Fruit fly (Drosophila melanogaster) whole organism, embryonic: ENCODE data around the gene WRNexo.

Experiments used
- ATbp ChIP-seq: fragments of 200-800 bp; sonication (Bioruptor generic); optimal IDR thresholded peaks from 2 replicates; lab custom pipeline; 2017; ENCODE audit warnings: missing biosample characterization, mild to moderate bottlenecking, missing genetic modification characterization, missing genetic modification reagents
- Aef1 ChIP-seq: fragments of 200-800 bp; sonication (Bioruptor generic); IDR thresholded peaks from 3 replicates; pipeline ENCODE4 v1.3.6; 2022; ENCODE audit warnings: missing biosample characterization, missing genetic modification characterization
- Blimp-1 ChIP-seq: fragments of 200-800 bp; sonication (Bioruptor generic); optimal IDR thresholded peaks from 3 replicates; lab custom pipeline; 2018; ENCODE audit warnings: missing biosample characterization, missing genetic modification characterization, mild to moderate bottlenecking, moderate library complexity, missing genetic modification reagents
- BtbVII ChIP-seq: fragments of 200-800 bp; sonication (Bioruptor generic); optimal IDR thresholded peaks from 3 replicates; lab custom pipeline; 2017; ENCODE audit warnings: missing biosample characterization, mild to moderate bottlenecking, missing genetic modification characterization
- CG1602 ChIP-seq: fragments of 200-800 bp; sonication (Bioruptor generic); optimal IDR thresholded peaks from 3 replicates; lab custom pipeline; 2016; ENCODE audit warnings: missing biosample characterization, missing genetic modification characterization
- CG16779 ChIP-seq: fragments of 200-800 bp; sonication (Bioruptor generic); IDR thresholded peaks from 2 replicates; pipeline ENCODE4 v1.3.6; 2022; ENCODE audit warnings: missing biosample characterization, missing genetic modification characterization
- CG17186 ChIP-seq: fragments of 200-800 bp; sonication (Bioruptor generic); optimal IDR thresholded peaks from 3 replicates; lab custom pipeline; 2017; ENCODE audit warnings: missing biosample characterization, missing genetic modification reagents, missing genetic modification characterization
- CG3163 ChIP-seq: fragments of 200-800 bp; sonication (Bioruptor generic); optimal IDR thresholded peaks from 3 replicates; lab custom pipeline; 2016; ENCODE audit warnings: missing biosample characterization, missing genetic modification characterization
- CG3281 ChIP-seq: fragments of 200-800 bp; sonication (Bioruptor generic); optimal IDR thresholded peaks from 3 replicates; lab custom pipeline; 2017; ENCODE audit warnings: missing biosample characterization, mild to moderate bottlenecking, missing genetic modification characterization
- CG33213 ChIP-seq: fragments of 200-800 bp; sonication (Bioruptor generic); optimal IDR thresholded peaks from 3 replicates; lab custom pipeline; 2016; ENCODE audit warnings: missing biosample characterization, missing genetic modification characterization
- CG3995 ChIP-seq: fragments of 200-800 bp; sonication (Bioruptor generic); optimal IDR thresholded peaks from 3 replicates; lab custom pipeline; 2016; ENCODE audit warnings: missing biosample characterization, missing genetic modification characterization
- CG5245 ChIP-seq: fragments of 200-800 bp; sonication (Bioruptor generic); optimal IDR thresholded peaks from 3 replicates; lab custom pipeline; 2016; ENCODE audit warnings: missing biosample characterization, missing genetic modification characterization
- CG6765 ChIP-seq: fragments of 200-800 bp; sonication (Bioruptor generic); optimal IDR thresholded peaks from 3 replicates; lab custom pipeline; 2017; ENCODE audit warnings: missing biosample characterization, mild to moderate bottlenecking, missing genetic modification characterization
- CG8281 ChIP-seq: fragments of 200-800 bp; sonication (Bioruptor generic); optimal IDR thresholded peaks from 2 replicates; lab custom pipeline; 2018; ENCODE audit warnings: missing biosample characterization, mild to moderate bottlenecking, missing genetic modification characterization, moderate library complexity
- CG8388 ChIP-seq: fragments of 200-800 bp; sonication (Bioruptor generic); optimal IDR thresholded peaks from 2 replicates; lab custom pipeline; 2019; ENCODE audit warnings: missing biosample characterization, mild to moderate bottlenecking, missing genetic modification characterization, moderate library complexity
- CG8944 ChIP-seq: fragments of 200-800 bp; sonication (Bioruptor generic); optimal IDR thresholded peaks from 3 replicates; lab custom pipeline; 2016; ENCODE audit warnings: missing biosample characterization, missing genetic modification characterization
- CoRest ChIP-seq: fragments of 200-800 bp; sonication (Bioruptor generic); optimal IDR thresholded peaks from 3 replicates; lab custom pipeline; 2018; ENCODE audit warnings: missing biosample characterization, mild to moderate bottlenecking, missing genetic modification characterization, moderate library complexity
- D19A ChIP-seq: fragments of 200-800 bp; optimal IDR thresholded peaks from 3 replicates; lab custom pipeline; 2019; ENCODE audit warnings: missing biosample characterization, mild to moderate bottlenecking, missing genetic modification characterization, moderate library complexity
- Dfd ChIP-seq, 2 experiments: fragments of >200 bp; optimal IDR thresholded peaks; 2 replicates each; lab custom pipeline; 2017; ENCODE audit warnings: missing biosample characterization in 2 of 2, missing genetic modification characterization in 2 of 2
- Eip74EF ChIP-seq, 2 experiments: fragments of 200-800 bp in 1 of 2; fragments of >200 bp in 1 of 2; sonication (Bioruptor generic) in 1 of 2; optimal IDR thresholded peaks; 2 replicates each; lab custom pipeline; 2017 to 2019; ENCODE audit warnings: missing biosample characterization in 2 of 2, missing genetic modification characterization in 2 of 2, mild to moderate bottlenecking in 1 of 2, moderate library complexity in 1 of 2
- Lhr ChIP-seq: fragments of 200-800 bp; sonication (Bioruptor generic); optimal IDR thresholded peaks from 3 replicates; lab custom pipeline; 2017; ENCODE audit warnings: mild to moderate bottlenecking, missing biosample characterization, missing genetic modification reagents, missing genetic modification characterization
- Lim3 ChIP-seq: fragments of 200-800 bp; sonication (Bioruptor generic); IDR thresholded peaks from 2 replicates; pipeline ENCODE4 v1.3.6; 2022; ENCODE audit warnings: missing biosample characterization, missing genetic modification characterization
- Mad ChIP-seq: fragments of 200-800 bp; sonication (Bioruptor generic); optimal IDR thresholded peaks from 2 replicates; lab custom pipeline; 2016; ENCODE audit warnings: missing biosample characterization, missing genetic modification characterization
- NC2β ChIP-seq: fragments of 200-800 bp; sonication (Bioruptor generic); optimal IDR thresholded peaks from 2 replicates; lab custom pipeline; 2016; ENCODE audit warnings: missing biosample characterization, missing genetic modification characterization
- Optix ChIP-seq: fragments of 200-800 bp; sonication (Bioruptor generic); IDR thresholded peaks from 3 replicates; pipeline ENCODE4 v1.3.6; 2022; ENCODE audit warnings: missing biosample characterization, missing genetic modification characterization
- PHDP ChIP-seq: fragments of 200-800 bp; sonication (Bioruptor generic); optimal IDR thresholded peaks from 3 replicates; lab custom pipeline; 2018; ENCODE audit warnings: missing biosample characterization, mild to moderate bottlenecking, missing genetic modification characterization, moderate library complexity
- Pdp1 ChIP-seq, 2 experiments: fragments of 200-800 bp; sonication (Bioruptor generic); optimal IDR thresholded peaks; 3 replicates each; lab custom pipeline; 2016; ENCODE audit warnings: missing biosample characterization in 2 of 2, missing genetic modification characterization in 2 of 2, mild to moderate bottlenecking in 1 of 2, moderate library complexity in 1 of 2
- YL-1 ChIP-seq: fragments of 200-800 bp; sonication (Bioruptor generic); optimal IDR thresholded peaks from 3 replicates; lab custom pipeline; 2017; ENCODE audit warnings: missing biosample characterization, mild to moderate bottlenecking, missing genetic modification characterization
- bcd ChIP-seq: fragments of 200-800 bp; sonication (Bioruptor generic); optimal IDR thresholded peaks from 2 replicates; lab custom pipeline; 2017; ENCODE audit warnings: missing biosample characterization, mild to moderate bottlenecking, missing genetic modification characterization
- cas ChIP-seq: fragments of 200-800 bp; sonication (Bioruptor generic); IDR thresholded peaks from 2 replicates; pipeline ENCODE4 v1.3.6; 2022; ENCODE audit warnings: missing biosample characterization, missing genetic modification characterization
- gsb-n ChIP-seq: fragments of 200-800 bp; sonication (Bioruptor generic); optimal IDR thresholded peaks from 3 replicates; lab custom pipeline; 2018; ENCODE audit warnings: missing biosample characterization, mild to moderate bottlenecking, missing genetic modification characterization
- insv ChIP-seq, 2 experiments: fragments of 200-800 bp; sonication (Bioruptor generic); optimal IDR thresholded peaks; 3 replicates each; lab custom pipeline; 2016 to 2018; ENCODE audit warnings: missing biosample characterization in 2 of 2, missing genetic modification characterization in 2 of 2
- lbe ChIP-seq: fragments of 200-800 bp; sonication (Bioruptor generic); optimal IDR thresholded peaks from 2 replicates; lab custom pipeline; 2016; ENCODE audit warnings: missing biosample characterization, mild to moderate bottlenecking, missing genetic modification characterization
- lmd ChIP-seq: fragments of 200-800 bp; sonication (Bioruptor generic); IDR thresholded peaks from 2 replicates; pipeline ENCODE4 v1.3.6; 2022; ENCODE audit warnings: missing biosample characterization, missing genetic modification characterization
- maf-S ChIP-seq: fragments of 200-800 bp; sonication (Bioruptor generic); optimal IDR thresholded peaks from 2 replicates; lab custom pipeline; 2016; ENCODE audit warnings: missing biosample characterization, missing genetic modification characterization
- mld ChIP-seq: fragments of 200-800 bp; sonication (Bioruptor generic); IDR thresholded peaks from 3 replicates; pipeline ENCODE4 v1.3.6; 2022; ENCODE audit warnings: missing biosample characterization, missing genetic modification characterization; ENCODE audit not compliant: partially characterized antibody
- nau ChIP-seq: fragments of 200-800 bp; sonication (Bioruptor generic); optimal IDR thresholded peaks from 3 replicates; lab custom pipeline; 2017; ENCODE audit warnings: missing biosample characterization, mild to moderate bottlenecking, missing genetic modification characterization, missing genetic modification reagents
- nom ChIP-seq: fragments of 200-800 bp; sonication (Bioruptor generic); optimal IDR thresholded peaks from 2 replicates; lab custom pipeline; 2017; ENCODE audit warnings: missing biosample characterization, missing genetic modification characterization, mild to moderate bottlenecking, moderate library complexity, missing genetic modification reagents
- oc ChIP-seq: fragments of 200-800 bp; sonication (Bioruptor generic); optimal IDR thresholded peaks from 2 replicates; lab custom pipeline; 2018; ENCODE audit warnings: missing biosample characterization, mild to moderate bottlenecking, missing genetic modification characterization, moderate library complexity
- peb ChIP-seq: fragments of 200-800 bp; sonication (Bioruptor generic); IDR thresholded peaks from 2 replicates; pipeline ENCODE4 v1.3.6; 2022; ENCODE audit warnings: missing biosample characterization, missing genetic modification characterization
- pfk ChIP-seq: fragments of 200-800 bp; sonication (Bioruptor generic); optimal IDR thresholded peaks from 2 replicates; lab custom pipeline; 2018; ENCODE audit warnings: missing biosample characterization, mild to moderate bottlenecking, missing genetic modification characterization, moderate library complexity
- phol ChIP-seq: fragments of 200-800 bp; sonication (Bioruptor generic); optimal IDR thresholded peaks from 3 replicates; lab custom pipeline; 2018; ENCODE audit warnings: missing biosample characterization, mild to moderate bottlenecking, missing genetic modification characterization, moderate library complexity
- seq ChIP-seq: fragments of 200-800 bp; sonication (Bioruptor generic); IDR thresholded peaks from 2 replicates; pipeline ENCODE4 v1.3.6; 2022; ENCODE audit warnings: missing biosample characterization, missing genetic modification characterization
- sima ChIP-seq: fragments of 200-800 bp; sonication (Bioruptor generic); optimal IDR thresholded peaks from 2 replicates; lab custom pipeline; 2016; ENCODE audit warnings: missing biosample characterization, missing genetic modification characterization
- tna ChIP-seq: fragments of 200-800 bp; sonication (Bioruptor generic); IDR thresholded peaks from 2 replicates; pipeline ENCODE4 v1.3.6; 2022; ENCODE audit warnings: missing biosample characterization, missing genetic modification characterization; ENCODE audit not compliant: partially characterized antibody
- wek ChIP-seq: fragments of 200-800 bp; sonication (Bioruptor generic); optimal IDR thresholded peaks from 3 replicates; lab custom pipeline; 2018; ENCODE audit warnings: missing biosample characterization, mild to moderate bottlenecking, missing genetic modification characterization, moderate library complexity
- zen ChIP-seq: fragments of 200-800 bp; sonication (Bioruptor generic); optimal IDR thresholded peaks from 3 replicates; lab custom pipeline; 2018; ENCODE audit warnings: missing biosample characterization, mild to moderate bottlenecking, missing genetic modification characterization, moderate library complexity

Gene WRNexo

DNA sequence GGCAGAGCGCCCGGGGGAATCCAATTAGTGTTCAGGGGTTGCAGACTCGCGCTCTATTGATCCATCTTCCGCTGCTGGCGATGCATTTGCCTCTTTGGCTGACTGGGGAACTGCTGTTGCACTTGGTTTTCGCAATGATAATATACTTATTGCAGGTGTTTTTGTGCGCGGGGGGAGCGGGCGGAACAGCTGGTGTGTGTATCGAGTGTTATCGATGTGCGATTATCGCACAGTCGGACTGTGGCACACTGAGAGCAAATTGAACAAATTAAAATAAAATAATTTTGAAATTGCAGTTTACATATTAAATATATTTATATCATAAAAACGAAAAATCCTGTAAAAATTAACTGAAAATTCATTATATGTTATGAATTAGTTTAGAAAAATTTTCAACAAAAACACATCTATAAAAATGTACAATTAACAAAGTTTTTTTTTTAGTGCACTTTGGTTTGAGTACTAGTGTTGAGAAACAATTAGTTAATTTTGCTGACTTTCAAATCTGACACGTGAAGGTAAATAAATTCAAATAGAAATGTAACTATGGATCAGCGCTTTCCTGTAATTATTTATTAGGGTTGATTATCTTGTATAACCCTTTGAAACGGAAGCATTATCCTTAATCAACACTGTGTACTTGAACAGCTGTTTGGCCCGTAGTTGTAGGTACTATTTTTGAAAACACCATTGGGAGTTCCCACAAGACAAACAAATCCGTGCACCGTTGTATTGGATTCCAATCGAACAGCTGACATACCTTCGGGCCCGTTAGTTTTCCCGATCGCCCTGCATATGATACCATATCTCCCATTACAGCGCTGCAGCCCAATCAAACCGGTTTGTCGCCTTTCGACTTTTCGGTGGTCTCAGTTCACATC, 36.8 kb upstream of the WRNexo start, which contains the start of the genes Wdr37 and koko (continued):
- TF ChIP-seq Blimp-1 (GFP tag; lab: Kevin White, UChicago) (peak; percentile 94), CG5245 (peak; percentile 82), CG16779 (no peak), sima (GFP tag; lab: Kevin White, UChicago) (peak; percentile 0), bcd (GFP tag; lab: Kevin White, UChicago) (peak; percentile 96), Lim3 (peak; percentile 85), lbe (GFP tag; lab: Kevin White, UChicago) (peak; percentile 85), BtbVII (GFP tag; lab: Kevin White, UChicago) (peak; percentile 93), CG1602 (peak; percentile 98), CG17186 (GFP tag; lab: Kevin White, UChicago) (peak; percentile 78), Aef1 (GFP tag; lab: Robert Waterston, UW) (peak; percentile 97), Lhr (GFP tag; lab: Kevin White, UChicago) (peak; percentile 85), CG8944 (peak; percentile 72), D19A (tag; lab: Kevin White, UChicago) (peak; percentile 94), Mad (GFP tag; lab: Kevin White, UChicago) (peak; percentile 65), NC2β (peak; percentile 78), YL-1 (GFP tag; lab: Kevin White, UChicago) (peak; percentile 72), cas (GFP tag; lab: Robert Waterston, UW) (peak; percentile 94), PHDP (tag; lab: Kevin White, UChicago) (peak; percentile 97), seq (peak; percentile 96), CG8281 (tag; lab: Kevin White, UChicago) (peak; percentile 86), oc (peak; percentile 96), CG33213 (GFP tag; lab: Kevin White, UChicago) (peak; percentile 48), gsb-n (tag; lab: Kevin White, UChicago) (peak; percentile 99), pfk (GFP tag; lab: Kevin White, UChicago) (no peak), CoRest (tag; lab: Kevin White, UChicago) (peak; percentile 99), Dfd (GFP tag; optimal IDR thresholded peaks at IDR 0.05; lab: Kevin White, UChicago) (no peak), CG8388 (peak; percentile 97), CG3281 (GFP tag; lab: Kevin White, UChicago) (peak; percentile 94), peb (GFP tag; lab: Robert Waterston, UW) (peak; percentile 97), wek (GFP tag; lab: Kevin White, UChicago) (no peak), zen (tag; lab: Kevin White, UChicago) (peak; percentile 98), Pdp1 (GFP tag; optimal IDR thresholded peaks at IDR 0.05; lab: Kevin White, UChicago) (peak; percentile 64 to 76), mld (GFP tag; lab: Robert Waterston, UW) (no peak), ATbp (GFP tag; lab: Kevin White, UChicago) (peak; percentile 89), insv (GFP tag; optimal IDR thresholded peaks at IDR 0.05; lab: Kevin White, UChicago) (peak in 1 of 2 experiments; percentile 85), phol (peak; percentile 92), lmd (peak; percentile 98), maf-S (peak; percentile 56), Eip74EF (GFP tag; optimal IDR thresholded peaks at IDR 0.05; lab: Kevin White, UChicago) (peak in 1 of 2 experiments; percentile 95), nom (GFP tag; lab: Kevin White, UChicago) (peak; percentile 89), Optix (GFP tag; lab: Robert Waterston, UW) (peak; percentile 87), tna (GFP tag; lab: Robert Waterston, UW) (peak; percentile 53; the same call in 1 of the 2 replicates), CG3163 (peak; percentile 41), CG6765 (peak; percentile 92), nau (GFP tag; lab: Kevin White, UChicago) (peak; percentile 83), CG3995 (GFP tag; lab: Kevin White, UChicago) (peak; percentile 52)
